Worm (Caenorhabditis elegans): ENCODE results near the gene lido-18.

DNA sequence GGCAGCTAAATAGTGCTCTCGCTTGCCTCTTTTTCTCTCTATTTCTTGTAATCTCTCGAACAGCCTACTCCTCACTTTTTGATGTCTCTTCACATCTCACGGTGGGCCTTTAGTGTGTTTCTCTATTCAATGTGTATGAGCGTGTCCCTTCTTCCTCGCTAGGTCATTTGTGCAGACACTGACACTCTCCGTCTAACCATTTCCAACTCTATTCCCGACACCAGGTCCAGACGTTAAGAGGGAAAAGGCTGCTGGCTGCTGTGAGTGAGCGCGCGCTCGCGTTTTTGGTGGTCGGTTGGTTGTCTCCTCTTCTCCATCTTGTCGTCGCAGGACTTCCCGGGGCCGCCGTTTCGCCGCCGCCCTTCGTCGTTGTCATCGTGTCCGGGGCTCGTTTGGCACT, 2.6 kb upstream of the lido-18 start:
- peak; percentile 58 for TF ChIP-seq ztf-11 (tag; optimal IDR thresholded peaks at IDR 0.05)
- TF ChIP-seq sptf-1 (tag; optimal IDR thresholded peaks at IDR 0.05) = peak; percentile 78
- TF ChIP-seq tbx-8 (GFP tag; optimal IDR thresholded peaks at IDR 0.05) = no peak
- no peak for TF ChIP-seq nhr-76 (tag; optimal IDR thresholded peaks at IDR 0.05)
- peak; percentile 47 for TF ChIP-seq ceh-83 (GFP tag; optimal IDR thresholded peaks at IDR 0.05)
- peak; percentile 78 for TF ChIP-seq unc-62 (GFP tag; optimal IDR thresholded peaks at IDR 0.05)
- no peak for TF ChIP-seq elt-3 (tag; optimal IDR thresholded peaks at IDR 0.05)
- TF ChIP-seq mab-5 (tag; optimal IDR thresholded peaks at IDR 0.05) = no peak
- peak; percentile 61 for TF ChIP-seq drap-1 (GFP tag; optimal IDR thresholded peaks at IDR 0.05)
- TF ChIP-seq snpc-4 (tag; optimal IDR thresholded peaks at IDR 0.05) = no peak
- no peak for TF ChIP-seq nhr-12 (tag; optimal IDR thresholded peaks at IDR 0.05)
- no peak for TF ChIP-seq nhr-28 (tag; optimal IDR thresholded peaks at IDR 0.05)
- peak; percentile 20 for TF ChIP-seq lin-13 (tag; optimal IDR thresholded peaks at IDR 0.05)
- no peak for TF ChIP-seq unc-39 (tag; optimal IDR thresholded peaks at IDR 0.05)

Data from whole organism, mixed stage, embryonic.